Fruit fly (Drosophila melanogaster) whole organism, embryonic: ENCODE measurements around the gene lectin-37Db.
A peak's percentile ranks its signal among the peaks of the same experiment; 100 is the strongest.

Experiments
- Abd-B ChIP-seq: fragments of 200-800 bp; sonication (Bioruptor generic); optimal IDR thresholded peaks from 2 replicates; lab custom pipeline; 2018; ENCODE audit warnings: missing biosample characterization, mild to moderate bottlenecking, missing genetic modification characterization, moderate library complexity
- B-H2 ChIP-seq: fragments of 200-800 bp; sonication (Bioruptor generic); optimal IDR thresholded peaks from 2 replicates; lab custom pipeline; 2018; ENCODE audit warnings: missing biosample characterization, mild to moderate bottlenecking, missing genetic modification characterization
- CG1024 ChIP-seq: fragments of 200-800 bp; sonication (Bioruptor generic); IDR thresholded peaks from 2 replicates; pipeline ENCODE4 v1.3.6; 2022; ENCODE audit warnings: missing biosample characterization, missing genetic modification characterization
- CG10274 ChIP-seq: fragments of 200-800 bp; sonication (Bioruptor generic); optimal IDR thresholded peaks from 3 replicates; lab custom pipeline; 2017; ENCODE audit warnings: missing biosample characterization, mild to moderate bottlenecking, missing genetic modification characterization
- CG10959 ChIP-seq: fragments of 200-800 bp; sonication (Bioruptor generic); IDR thresholded peaks from 2 replicates; pipeline ENCODE4 v1.3.6; 2022; ENCODE audit warnings: missing biosample characterization, missing genetic modification characterization
- CG11093 ChIP-seq: fragments of 200-800 bp; sonication (Bioruptor generic); IDR thresholded peaks from 3 replicates; pipeline ENCODE4 v1.3.6; 2022; ENCODE audit warnings: missing biosample characterization, missing genetic modification characterization
- CG11695 ChIP-seq: fragments of 200-800 bp; sonication (Bioruptor generic); IDR thresholded peaks from 3 replicates; pipeline ENCODE4 v1.3.6; 2022; ENCODE audit warnings: missing biosample characterization, missing genetic modification characterization
- CG11696 ChIP-seq: fragments of 200-800 bp; sonication (Bioruptor generic); IDR thresholded peaks from 2 replicates; pipeline ENCODE4 v1.3.6; 2022; ENCODE audit warnings: missing biosample characterization, missing genetic modification characterization
- CG11723 ChIP-seq: fragments of 200-800 bp; sonication (Bioruptor generic); optimal IDR thresholded peaks from 2 replicates; lab custom pipeline; 2017; ENCODE audit warnings: missing biosample characterization, mild to moderate bottlenecking, missing genetic modification characterization
- CG12299 ChIP-seq: fragments of 200-800 bp; sonication (Bioruptor generic); optimal IDR thresholded peaks from 2 replicates; lab custom pipeline; 2018; ENCODE audit warnings: missing biosample characterization, mild to moderate bottlenecking, missing genetic modification characterization
- CG13287 ChIP-seq: fragments of 200-800 bp; sonication (Bioruptor generic); IDR thresholded peaks from 2 replicates; pipeline ENCODE4 v1.3.6; 2022; ENCODE audit warnings: missing biosample characterization, missing genetic modification characterization; ENCODE audit not compliant: partially characterized antibody
- CG13424 ChIP-seq: fragments of 200-800 bp; sonication (Bioruptor generic); optimal IDR thresholded peaks from 2 replicates; lab custom pipeline; 2019; ENCODE audit warnings: missing biosample characterization, mild to moderate bottlenecking, missing genetic modification characterization, moderate library complexity
- CG14965 ChIP-seq: fragments of 200-800 bp; sonication (Bioruptor generic); optimal IDR thresholded peaks from 2 replicates; lab custom pipeline; 2016; ENCODE audit warnings: missing biosample characterization, missing genetic modification characterization, borderline replicate concordance
- CG1647 ChIP-seq: fragments of 200-800 bp; sonication (Bioruptor generic); optimal IDR thresholded peaks from 3 replicates; lab custom pipeline; 2016; ENCODE audit warnings: missing biosample characterization, missing genetic modification characterization
- CG17385 ChIP-seq: fragments of 200-800 bp; sonication (Bioruptor generic); optimal IDR thresholded peaks from 3 replicates; lab custom pipeline; 2018; ENCODE audit warnings: missing biosample characterization, mild to moderate bottlenecking, missing genetic modification characterization
- CG17829 ChIP-seq: fragments of 200-800 bp; optimal IDR thresholded peaks from 2 replicates; lab custom pipeline; 2019; ENCODE audit warnings: missing biosample characterization, mild to moderate bottlenecking, missing genetic modification characterization, moderate library complexity
- CG2120 ChIP-seq: fragments of 200-800 bp; sonication (Bioruptor generic); optimal IDR thresholded peaks from 3 replicates; lab custom pipeline; 2016; ENCODE audit warnings: missing biosample characterization, missing genetic modification characterization
- CG30431 ChIP-seq: fragments of 200-800 bp; sonication (Bioruptor generic); optimal IDR thresholded peaks from 2 replicates; lab custom pipeline; 2017; ENCODE audit warnings: missing biosample characterization, missing genetic modification characterization
- CG34376 ChIP-seq: fragments of 200-800 bp; sonication (Bioruptor generic); optimal IDR thresholded peaks from 2 replicates; lab custom pipeline; 2018; ENCODE audit warnings: missing biosample characterization, mild to moderate bottlenecking, missing genetic modification characterization
- CG6272 ChIP-seq: fragments of 200-800 bp; sonication (Bioruptor generic); IDR thresholded peaks from 2 replicates; pipeline ENCODE4 v1.3.6; 2022; ENCODE audit warnings: missing biosample characterization, missing genetic modification characterization
- CG8281 ChIP-seq: fragments of 200-800 bp; sonication (Bioruptor generic); optimal IDR thresholded peaks from 2 replicates; lab custom pipeline; 2018; ENCODE audit warnings: missing biosample characterization, mild to moderate bottlenecking, missing genetic modification characterization, moderate library complexity
- CG9817 ChIP-seq: fragments of 200-800 bp; sonication (Bioruptor generic); optimal IDR thresholded peaks from 2 replicates; lab custom pipeline; 2018; ENCODE audit warnings: missing biosample characterization, mild to moderate bottlenecking, missing genetic modification characterization, moderate library complexity
- CG9932 ChIP-seq: fragments of 200-800 bp; sonication (Bioruptor generic); IDR thresholded peaks from 2 replicates; pipeline ENCODE4 v1.3.6; 2022; ENCODE audit warnings: missing biosample characterization, missing genetic modification characterization
- Dll ChIP-seq: fragments of 200-800 bp; sonication (Bioruptor generic); IDR thresholded peaks from 4 replicates; pipeline ENCODE4 v1.3.6; 2022; ENCODE audit warnings: missing biosample characterization, missing genetic modification characterization; ENCODE audit not compliant: partially characterized antibody
- Doc3 ChIP-seq: fragments of 200-800 bp; sonication (Bioruptor generic); IDR thresholded peaks from 3 replicates; pipeline ENCODE4 v1.3.6; 2022; ENCODE audit warnings: missing biosample characterization, missing genetic modification characterization; ENCODE audit not compliant: partially characterized antibody
- Gug ChIP-seq: fragments of 200-800 bp; sonication (Bioruptor generic); IDR thresholded peaks from 4 replicates; pipeline ENCODE4 v1.3.6; 2022; ENCODE audit warnings: missing biosample characterization, missing genetic modification characterization
- HLHmδ ChIP-seq: fragments of 200-800 bp; sonication (Bioruptor generic); optimal IDR thresholded peaks from 2 replicates; lab custom pipeline; 2018; ENCODE audit warnings: missing biosample characterization, mild to moderate bottlenecking, missing genetic modification characterization, moderate library complexity
- Hey ChIP-seq: fragments of 200-800 bp; sonication (Bioruptor generic); optimal IDR thresholded peaks from 3 replicates; lab custom pipeline; 2018; ENCODE audit warnings: missing biosample characterization, mild to moderate bottlenecking, missing genetic modification characterization
- Hr39 ChIP-seq: fragments of >200 bp; optimal IDR thresholded peaks from 2 replicates; lab custom pipeline; 2017
- Hr51 ChIP-seq, 2 experiments: fragments of 200-800 bp; sonication (Bioruptor generic); optimal IDR thresholded peaks; 2 replicates in 1 of 2; 3 replicates in 1 of 2; lab custom pipeline; 2016 to 2018; ENCODE audit warnings: missing biosample characterization in 2 of 2, missing genetic modification characterization in 2 of 2, mild to moderate bottlenecking in 1 of 2, moderate library complexity in 1 of 2
- Mes4 ChIP-seq: fragments of 200-800 bp; sonication (Bioruptor generic); optimal IDR thresholded peaks from 2 replicates; lab custom pipeline; 2016; ENCODE audit warnings: missing biosample characterization, missing genetic modification characterization
- Nf-YA ChIP-seq: fragments of 200-800 bp; sonication (Bioruptor generic); IDR thresholded peaks from 2 replicates; pipeline ENCODE4 v1.3.6; 2022; ENCODE audit warnings: missing biosample characterization, missing genetic modification characterization
- NfI ChIP-seq: fragments of 200-800 bp; sonication (Bioruptor generic); optimal IDR thresholded peaks from 3 replicates; lab custom pipeline; 2018; ENCODE audit warnings: missing biosample characterization, mild to moderate bottlenecking, missing genetic modification characterization, moderate library complexity
- Rfx ChIP-seq: fragments of 200-800 bp; sonication (Bioruptor generic); IDR thresholded peaks from 2 replicates; pipeline ENCODE4 v1.3.6; 2022; ENCODE audit warnings: missing biosample characterization, missing genetic modification characterization
- Xbp1 ChIP-seq: fragments of 200-800 bp; sonication (Bioruptor generic); optimal IDR thresholded peaks from 3 replicates; lab custom pipeline; 2016; ENCODE audit warnings: missing biosample characterization, mild to moderate bottlenecking, missing genetic modification characterization
- YL-1 ChIP-seq: fragments of 200-800 bp; sonication (Bioruptor generic); optimal IDR thresholded peaks from 3 replicates; lab custom pipeline; 2017; ENCODE audit warnings: missing biosample characterization, mild to moderate bottlenecking, missing genetic modification characterization
- abd-A ChIP-seq: fragments of 200-800 bp; sonication (Bioruptor generic); optimal IDR thresholded peaks from 3 replicates; lab custom pipeline; 2019; ENCODE audit warnings: missing biosample characterization, mild to moderate bottlenecking, missing genetic modification characterization, moderate library complexity
- bbx ChIP-seq: fragments of 200-800 bp; sonication (Bioruptor generic); IDR thresholded peaks from 2 replicates; pipeline ENCODE4 v1.3.6; 2022; ENCODE audit warnings: missing biosample characterization, missing genetic modification characterization; ENCODE audit not compliant: partially characterized antibody
- bcd ChIP-seq: fragments of 200-800 bp; sonication (Bioruptor generic); optimal IDR thresholded peaks from 2 replicates; lab custom pipeline; 2017; ENCODE audit warnings: missing biosample characterization, mild to moderate bottlenecking, missing genetic modification characterization
- cad ChIP-seq: fragments of >200 bp; optimal IDR thresholded peaks from 2 replicates; lab custom pipeline; 2017; ENCODE audit warnings: missing biosample characterization, missing genetic modification characterization
- dimm ChIP-seq: fragments of 200-800 bp; sonication (Bioruptor generic); IDR thresholded peaks from 2 replicates; pipeline ENCODE4 v1.3.6; 2022; ENCODE audit warnings: missing biosample characterization, missing genetic modification characterization
- dmrt11E ChIP-seq: fragments of 200-800 bp; sonication (Bioruptor generic); optimal IDR thresholded peaks from 3 replicates; lab custom pipeline; 2018; ENCODE audit warnings: missing biosample characterization, mild to moderate bottlenecking, missing genetic modification characterization, moderate library complexity
- eve ChIP-seq, 2 experiments: fragments of >200 bp; optimal IDR thresholded peaks; 2 replicates each; lab custom pipeline; 2017; ENCODE audit warnings: missing biosample characterization in 2 of 2, missing genetic modification characterization in 2 of 2
- fd96Cb ChIP-seq: fragments of 200-800 bp; sonication (Bioruptor generic); optimal IDR thresholded peaks from 2 replicates; lab custom pipeline; 2018; ENCODE audit warnings: missing biosample characterization, mild to moderate bottlenecking, missing genetic modification characterization, moderate library complexity
- fu2 ChIP-seq: fragments of 200-800 bp; sonication (Bioruptor generic); optimal IDR thresholded peaks from 2 replicates; lab custom pipeline; 2016; ENCODE audit warnings: missing biosample characterization, missing genetic modification characterization
- ken ChIP-seq: fragments of 200-800 bp; sonication (Bioruptor generic); IDR thresholded peaks from 3 replicates; pipeline ENCODE4 v1.3.6; 2022; ENCODE audit warnings: missing biosample characterization, missing genetic modification characterization
- knrl ChIP-seq: fragments of 200-800 bp; sonication (Bioruptor generic); IDR thresholded peaks from 3 replicates; pipeline ENCODE4 v1.3.6; 2022; ENCODE audit warnings: missing biosample characterization, missing genetic modification characterization; ENCODE audit not compliant: partially characterized antibody
- lbe ChIP-seq: fragments of 200-800 bp; sonication (Bioruptor generic); optimal IDR thresholded peaks from 2 replicates; lab custom pipeline; 2016; ENCODE audit warnings: missing biosample characterization, mild to moderate bottlenecking, missing genetic modification characterization
- p53 ChIP-seq: fragments of 200-800 bp; sonication (Bioruptor generic); optimal IDR thresholded peaks from 2 replicates; lab custom pipeline; 2016; ENCODE audit warnings: missing biosample characterization, missing genetic modification characterization
- stwl ChIP-seq: fragments of 200-800 bp; sonication (Bioruptor generic); optimal IDR thresholded peaks from 3 replicates; lab custom pipeline; 2018; ENCODE audit warnings: missing biosample characterization, mild to moderate bottlenecking, missing genetic modification characterization, moderate library complexity
- vnd ChIP-seq: fragments of 200-800 bp; sonication (Bioruptor generic); IDR thresholded peaks from 3 replicates; pipeline ENCODE4 v1.3.6; 2022; ENCODE audit warnings: missing biosample characterization, missing genetic modification characterization; ENCODE audit not compliant: partially characterized antibody
- zfh2 ChIP-seq: fragments of 200-800 bp; sonication (Bioruptor generic); optimal IDR thresholded peaks from 2 replicates; lab custom pipeline; 2016; ENCODE audit warnings: missing biosample characterization, missing genetic modification characterization

lectin-37Db gene

dm6 chr2L:19433292-19433691 is 14.4 kb downstream of the lectin-37Db start (continued):
- TF ChIP-seq HLHmδ (GFP tag; lab: Kevin White, UChicago) (no peak), CG12299 (tag; lab: Kevin White, UChicago) (no peak), CG10274 (GFP tag; lab: Kevin White, UChicago) (no peak), stwl (tag; lab: Kevin White, UChicago) (no peak), fu2 (GFP tag; lab: Kevin White, UChicago) (no peak), B-H2 (GFP tag; lab: Kevin White, UChicago) (no peak), ken (GFP tag; lab: Robert Waterston, UW) (no peak), CG1647 (GFP tag; lab: Kevin White, UChicago) (no peak), CG34376 (no peak), CG17829 (tag; lab: Kevin White, UChicago) (no peak), zfh2 (GFP tag; lab: Kevin White, UChicago) (no peak), CG8281 (no peak), Hey (no peak), knrl (GFP tag; lab: Robert Waterston, UW) (no peak), bcd (no peak), eve (GFP tag; optimal IDR thresholded peaks at IDR 0.05; lab: Kevin White, UChicago) (no peak), CG2120 (GFP tag; lab: Kevin White, UChicago) (peak; percentile 32), CG14965 (GFP tag; lab: Kevin White, UChicago) (no peak), lbe (no peak), CG11695 (GFP tag; lab: Robert Waterston, UW) (no peak), CG9932 (no peak), CG1024 (GFP tag; lab: Robert Waterston, UW) (no peak), Doc3 (GFP tag; lab: Robert Waterston, UW) (no peak), Nf-YA (GFP tag; lab: Robert Waterston, UW) (no peak), CG9817 (no peak), bbx (GFP tag; lab: Robert Waterston, UW) (no peak), CG13424 (tag; lab: Kevin White, UChicago) (no peak), Abd-B (GFP tag; lab: Kevin White, UChicago) (no peak), NfI (GFP tag; lab: Kevin White, UChicago) (peak; percentile 7), CG11696 (no peak), YL-1 (no peak), Rfx (no peak), Xbp1 (GFP tag; lab: Kevin White, UChicago) (no peak), dimm (GFP tag; lab: Robert Waterston, UW) (no peak), abd-A (tag; lab: Kevin White, UChicago) (no peak), CG11723 (GFP tag; lab: Kevin White, UChicago) (no peak), CG17385 (peak; percentile 10), CG6272 (no peak), fd96Cb (tag; lab: Kevin White, UChicago) (no peak), Hr39 (lab: Kevin White, UChicago) (no peak), CG10959 (no peak), CG30431 (GFP tag; lab: Kevin White, UChicago) (no peak), cad (GFP tag; lab: Kevin White, UChicago) (no peak), Mes4 (GFP tag; lab: Kevin White, UChicago) (no peak), p53 (GFP tag; lab: Kevin White, UChicago) (no peak), vnd (GFP tag; lab: Robert Waterston, UW) (no peak), dmrt11E (peak; percentile 16), CG11093 (GFP tag; lab: Robert Waterston, UW) (no peak), Dll (GFP tag; lab: Robert Waterston, UW) (no peak), Hr51 (GFP tag; optimal IDR thresholded peaks at IDR 0.05; lab: Kevin White, UChicago) (peak in 1 of 2 experiments; percentile 14), CG13287 (GFP tag; lab: Robert Waterston, UW) (no peak), Gug (GFP tag; lab: Robert Waterston, UW) (no peak)
